Fruit fly (Drosophila melanogaster): Measurements from ENCODE around the gene pch2.
A peak's percentile ranks its signal among the peaks of the same experiment; 100 is the strongest.

pch2 gene

DNA sequence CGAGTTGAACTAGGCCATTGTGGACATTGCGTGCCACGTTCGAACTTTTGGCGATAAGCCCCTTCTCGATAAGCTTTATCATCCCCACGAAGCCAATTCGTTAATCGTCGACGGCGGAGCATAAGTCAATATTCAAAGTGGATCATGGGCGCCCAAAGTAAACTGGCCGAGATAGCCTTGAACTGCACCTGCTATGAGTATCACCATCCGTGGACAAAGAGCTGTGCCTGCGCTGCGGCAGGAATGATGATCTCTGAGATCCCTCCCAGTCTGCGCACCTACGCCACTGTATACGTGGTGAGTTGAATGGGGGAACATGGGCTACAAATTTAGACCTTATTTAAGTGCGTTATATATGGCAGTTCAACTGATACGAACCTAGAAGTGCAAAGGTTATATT is 37.3 kb downstream of the pch2 start (continued):
- TF ChIP-seq CG8359 (GFP tag; optimal IDR thresholded peaks at IDR 0.05; ENCODE audit: borderline replicate concordance) (no peak), CG34422 (GFP tag; IDR thresholded peaks at IDR 0.05) (no peak), CG2199 (GFP tag; IDR thresholded peaks at IDR 0.05) (no peak), disco-r (GFP tag; optimal IDR thresholded peaks at IDR 0.05) (no peak), Dad (GFP tag; optimal IDR thresholded peaks at IDR 0.05) (no peak), CG11504 (tag; optimal IDR thresholded peaks at IDR 0.05) (peak; percentile 39), CG18011 (GFP tag; optimal IDR thresholded peaks at IDR 0.05) (no peak), CG12104 (GFP tag; optimal IDR thresholded peaks at IDR 0.05) (no peak), CG1024 (GFP tag; IDR thresholded peaks at IDR 0.05) (0 out of 2 replicates have a peak, but pooled peaks have one; percentile 19), Doc3 (GFP tag; IDR thresholded peaks at IDR 0.05; ENCODE audit: partially characterized antibody) (no peak), Elba2 (GFP tag; optimal IDR thresholded peaks at IDR 0.05) (no peak), Mrtf (GFP tag; IDR thresholded peaks at IDR 0.05) (0 out of 3 replicates have a peak, but pooled peaks have one; percentile 39), emc (GFP tag; optimal IDR thresholded peaks at IDR 0.05) (no peak), gce (GFP tag; IDR thresholded peaks at IDR 0.05) (no peak), CG6254 (GFP tag; optimal IDR thresholded peaks at IDR 0.05) (no peak), ap (GFP tag; IDR thresholded peaks at IDR 0.05) (0 out of 2 replicates have a peak, but pooled peaks have one; percentile 41), fd64A (GFP tag; optimal IDR thresholded peaks at IDR 0.05) (no peak), cwo (GFP tag; optimal IDR thresholded peaks at IDR 0.05) (no peak), GATAe (GFP tag; conservative IDR thresholded peaks at IDR 0.05) (no peak), H15 (GFP tag; IDR thresholded peaks at IDR 0.05) (no peak), fd96Cb (tag; optimal IDR thresholded peaks at IDR 0.05) (no peak), gt (GFP tag; IDR thresholded peaks at IDR 0.05) (no peak), CG9817 (tag; optimal IDR thresholded peaks at IDR 0.05) (no peak), YL-1 (GFP tag; optimal IDR thresholded peaks at IDR 0.05) (no peak), Abd-B (GFP tag; optimal IDR thresholded peaks at IDR 0.05) (no peak), CG33213 (GFP tag; optimal IDR thresholded peaks at IDR 0.05) (no peak), CG15269 (tag; optimal IDR thresholded peaks at IDR 0.05) (peak; percentile 27), CG4424 (GFP tag; optimal IDR thresholded peaks at IDR 0.05) (no peak), Xbp1 (GFP tag; optimal IDR thresholded peaks at IDR 0.05) (peak; percentile 25), Fer2 (tag; optimal IDR thresholded peaks at IDR 0.05) (no peak), Usf (GFP tag; optimal IDR thresholded peaks at IDR 0.05) (no peak), CG7745 (tag; optimal IDR thresholded peaks at IDR 0.05) (no peak), CG2202 (tag; optimal IDR thresholded peaks at IDR 0.05) (no peak), fu2 (GFP tag; optimal IDR thresholded peaks at IDR 0.05) (no peak), CG12299 (tag; optimal IDR thresholded peaks at IDR 0.05) (no peak), Opbp (GFP tag; IDR thresholded peaks at IDR 0.05; ENCODE audit: partially characterized antibody) (no peak), Stat92E (GFP tag; optimal IDR thresholded peaks at IDR 0.05) (no peak), tin (GFP tag; optimal IDR thresholded peaks at IDR 0.05) (no peak), Drgx (GFP tag; IDR thresholded peaks at IDR 0.05) (no peak), ham (GFP tag; IDR thresholded peaks at IDR 0.05) (no peak), gsb-n (tag; optimal IDR thresholded peaks at IDR 0.05) (no peak), pfk (GFP tag; optimal IDR thresholded peaks at IDR 0.05) (no peak), zfh1 (GFP tag; IDR thresholded peaks at IDR 0.05) (0 out of 3 replicates have a peak, but pooled peaks have one; percentile 39), kni (GFP tag; optimal IDR thresholded peaks at IDR 0.05) (no peak), CG13775 (GFP tag; optimal IDR thresholded peaks at IDR 0.05) (no peak), CG17361 (GFP tag; IDR thresholded peaks at IDR 0.05) (no peak), Hr39 (optimal IDR thresholded peaks at IDR 0.05) (no peak), CG4707 (GFP tag; optimal IDR thresholded peaks at IDR 0.05) (no peak), CG10431 (GFP tag; optimal IDR thresholded peaks at IDR 0.05) (no peak), gro (GFP tag; optimal IDR thresholded peaks at IDR 0.05) (no peak), CG1233 (GFP tag; optimal IDR thresholded peaks at IDR 0.05) (no peak)

Data from whole organism, embryonic.